Fruit fly (Drosophila melanogaster) whole organism, embryonic: ENCODE measurements around the gene Paf-AHalpha.

ENCODE experiments used
- B-H2 ChIP-seq: fragments of 200-800 bp; sonication (Bioruptor generic); optimal IDR thresholded peaks from 2 replicates; lab custom pipeline; 2018; ENCODE audit warnings: missing biosample characterization, mild to moderate bottlenecking, missing genetic modification characterization
- CG10543 ChIP-seq: fragments of 200-800 bp; sonication (Bioruptor generic); optimal IDR thresholded peaks from 3 replicates; lab custom pipeline; 2017; ENCODE audit warnings: missing biosample characterization, mild to moderate bottlenecking, missing genetic modification characterization, moderate library complexity
- CG10959 ChIP-seq: fragments of 200-800 bp; sonication (Bioruptor generic); IDR thresholded peaks from 2 replicates; pipeline ENCODE4 v1.3.6; 2022; ENCODE audit warnings: missing biosample characterization, missing genetic modification characterization
- CG11504 ChIP-seq: fragments of 200-800 bp; sonication (Bioruptor generic); optimal IDR thresholded peaks from 3 replicates; lab custom pipeline; 2019; ENCODE audit warnings: missing biosample characterization, mild to moderate bottlenecking, missing genetic modification characterization, moderate library complexity
- CG14860 ChIP-seq: fragments of 200-800 bp; sonication (Bioruptor generic); IDR thresholded peaks from 3 replicates; pipeline ENCODE4 v1.3.6; 2022; ENCODE audit warnings: missing biosample characterization, missing genetic modification characterization; ENCODE audit not compliant: partially characterized antibody
- CG15696 ChIP-seq: fragments of 200-800 bp; sonication (Bioruptor generic); optimal IDR thresholded peaks from 2 replicates; lab custom pipeline; 2019; ENCODE audit warnings: missing biosample characterization, mild to moderate bottlenecking, missing genetic modification characterization, moderate library complexity
- CG17328 ChIP-seq: fragments of 200-800 bp; sonication (Bioruptor generic); IDR thresholded peaks from 2 replicates; pipeline ENCODE4 v1.3.6; 2022; ENCODE audit warnings: missing biosample characterization, missing genetic modification characterization
- CG17612 ChIP-seq: fragments of 200-800 bp; sonication (Bioruptor generic); IDR thresholded peaks from 2 replicates; pipeline ENCODE4 v1.3.6; 2022; ENCODE audit warnings: missing biosample characterization, missing genetic modification characterization
- CG18011 ChIP-seq: fragments of 200-800 bp; sonication (Bioruptor generic); optimal IDR thresholded peaks from 2 replicates; lab custom pipeline; 2017; ENCODE audit warnings: missing biosample characterization, missing genetic modification characterization, mild to moderate bottlenecking, moderate library complexity, missing genotype
- CG2875 ChIP-seq: fragments of 200-800 bp; sonication (Bioruptor generic); optimal IDR thresholded peaks from 2 replicates; lab custom pipeline; 2017; ENCODE audit warnings: missing biosample characterization, mild to moderate bottlenecking, missing genetic modification characterization, missing genetic modification reagents
- CG32767 ChIP-seq: fragments of 200-800 bp; sonication (Bioruptor generic); IDR thresholded peaks from 2 replicates; pipeline ENCODE4 v1.3.6; 2022; ENCODE audit warnings: missing biosample characterization, missing genetic modification characterization
- CG3281 ChIP-seq: fragments of 200-800 bp; sonication (Bioruptor generic); optimal IDR thresholded peaks from 3 replicates; lab custom pipeline; 2017; ENCODE audit warnings: missing biosample characterization, mild to moderate bottlenecking, missing genetic modification characterization
- CG3838 ChIP-seq: fragments of 200-800 bp; sonication (Bioruptor generic); optimal IDR thresholded peaks from 3 replicates; lab custom pipeline; 2016; ENCODE audit warnings: missing biosample characterization, missing genetic modification characterization
- CG6765 ChIP-seq: fragments of 200-800 bp; sonication (Bioruptor generic); optimal IDR thresholded peaks from 3 replicates; lab custom pipeline; 2017; ENCODE audit warnings: missing biosample characterization, mild to moderate bottlenecking, missing genetic modification characterization
- CG6791 ChIP-seq: fragments of 200-800 bp; sonication (Bioruptor generic); IDR thresholded peaks from 3 replicates; pipeline ENCODE4 v1.3.6; 2022; ENCODE audit warnings: missing biosample characterization, missing genetic modification characterization; ENCODE audit not compliant: partially characterized antibody
- CG6854 ChIP-seq: fragments of 200-800 bp; sonication (Bioruptor generic); optimal IDR thresholded peaks from 3 replicates; lab custom pipeline; 2017; ENCODE audit warnings: missing biosample characterization, mild to moderate bottlenecking, missing genetic modification characterization
- CG7928 ChIP-seq: fragments of 200-800 bp; sonication (Bioruptor generic); optimal IDR thresholded peaks from 2 replicates; lab custom pipeline; 2017; ENCODE audit warnings: missing biosample characterization, mild to moderate bottlenecking, missing genetic modification characterization
- CG7987 ChIP-seq: fragments of 200-800 bp; sonication (Bioruptor generic); optimal IDR thresholded peaks from 2 replicates; lab custom pipeline; 2018; ENCODE audit warnings: missing biosample characterization, mild to moderate bottlenecking, missing genetic modification characterization, moderate library complexity
- Chrac-16 ChIP-seq: fragments of 200-800 bp; sonication (Bioruptor generic); optimal IDR thresholded peaks from 3 replicates; lab custom pipeline; 2016; ENCODE audit warnings: missing biosample characterization, missing genetic modification characterization
- CrebB ChIP-seq: fragments of 200-800 bp; sonication (Bioruptor generic); optimal IDR thresholded peaks from 3 replicates; lab custom pipeline; 2018; ENCODE audit warnings: missing biosample characterization, mild to moderate bottlenecking, missing genetic modification characterization
- Dad ChIP-seq: fragments of 200-800 bp; sonication (Bioruptor generic); optimal IDR thresholded peaks from 3 replicates; lab custom pipeline; 2016; ENCODE audit warnings: missing biosample characterization, missing genetic modification characterization
- Dek ChIP-seq: fragments of 200-800 bp; sonication (Bioruptor generic); optimal IDR thresholded peaks from 3 replicates; lab custom pipeline; 2019; ENCODE audit warnings: missing biosample characterization, mild to moderate bottlenecking, missing genetic modification characterization, moderate library complexity
- Fer1 ChIP-seq: fragments of 200-800 bp; sonication (Bioruptor generic); optimal IDR thresholded peaks from 2 replicates; lab custom pipeline; 2017; ENCODE audit warnings: missing biosample characterization, mild to moderate bottlenecking, missing genetic modification characterization
- Jarid2 ChIP-seq: fragments of 200-800 bp; sonication (Bioruptor generic); optimal IDR thresholded peaks from 3 replicates; lab custom pipeline; 2017; ENCODE audit warnings: mild to moderate bottlenecking, missing biosample characterization, missing genetic modification reagents, missing genetic modification characterization
- Kr ChIP-seq: fragments of 200-800 bp; sonication (Bioruptor generic); optimal IDR thresholded peaks from 2 replicates; lab custom pipeline; 2017; ENCODE audit warnings: missing biosample characterization, mild to moderate bottlenecking, missing genetic modification characterization
- NFAT ChIP-seq: fragments of 200-800 bp; sonication (Bioruptor generic); IDR thresholded peaks from 2 replicates; pipeline ENCODE4 v1.3.6; 2022; ENCODE audit warnings: missing biosample characterization, missing genetic modification characterization
- Nf-YA ChIP-seq: fragments of 200-800 bp; sonication (Bioruptor generic); IDR thresholded peaks from 2 replicates; pipeline ENCODE4 v1.3.6; 2022; ENCODE audit warnings: missing biosample characterization, missing genetic modification characterization
- Ptx1 ChIP-seq: fragments of 200-800 bp; sonication (Bioruptor generic); IDR thresholded peaks from 2 replicates; pipeline ENCODE4 v1.3.6; 2022; ENCODE audit warnings: missing biosample characterization, missing genetic modification characterization
- Sin3A ChIP-seq: fragments of >200 bp; optimal IDR thresholded peaks from 2 replicates; lab custom pipeline; 2018
- ap ChIP-seq: fragments of 200-800 bp; sonication (Bioruptor generic); IDR thresholded peaks from 2 replicates; pipeline ENCODE4 v1.3.6; 2022; ENCODE audit warnings: missing biosample characterization, missing genetic modification characterization
- ara ChIP-seq: fragments of 200-800 bp; sonication (Bioruptor generic); IDR thresholded peaks from 2 replicates; pipeline ENCODE4 v1.3.6; 2022; ENCODE audit warnings: missing biosample characterization, missing genetic modification characterization
- ase ChIP-seq: fragments of 200-800 bp; sonication (Bioruptor generic); IDR thresholded peaks from 3 replicates; pipeline ENCODE4 v1.3.6; 2022; ENCODE audit warnings: missing biosample characterization, missing genetic modification characterization
- az2 ChIP-seq: fragments of 200-800 bp; sonication (Bioruptor generic); optimal IDR thresholded peaks from 3 replicates; lab custom pipeline; 2016; ENCODE audit warnings: missing biosample characterization, missing genetic modification characterization
- bab2 ChIP-seq: fragments of 200-800 bp; sonication (Bioruptor generic); optimal IDR thresholded peaks from 2 replicates; lab custom pipeline; 2016; ENCODE audit warnings: missing biosample characterization, missing genetic modification characterization
- bbx ChIP-seq: fragments of 200-800 bp; sonication (Bioruptor generic); IDR thresholded peaks from 2 replicates; pipeline ENCODE4 v1.3.6; 2022; ENCODE audit warnings: missing biosample characterization, missing genetic modification characterization; ENCODE audit not compliant: partially characterized antibody
- bsh ChIP-seq, 2 experiments: fragments of 200-800 bp; sonication (Bioruptor generic); optimal IDR thresholded peaks; 2 replicates each; lab custom pipeline; 2017 to 2018; ENCODE audit warnings: mild to moderate bottlenecking in 2 of 2, missing biosample characterization in 2 of 2, missing genetic modification characterization in 2 of 2, moderate library complexity in 1 of 2
- ftz-f1 ChIP-seq: fragments of 200-800 bp; sonication (Bioruptor generic); optimal IDR thresholded peaks from 2 replicates; lab custom pipeline; 2016; ENCODE audit warnings: missing biosample characterization, missing genetic modification characterization
- gcm2 ChIP-seq: fragments of 200-800 bp; sonication (Bioruptor generic); optimal IDR thresholded peaks from 2 replicates; lab custom pipeline; 2016; ENCODE audit warnings: missing biosample characterization, missing genetic modification characterization
- hb ChIP-seq: fragments of 200-800 bp; sonication (Bioruptor generic); IDR thresholded peaks from 3 replicates; pipeline ENCODE4 v1.3.6; 2022; ENCODE audit warnings: missing biosample characterization, missing genetic modification characterization; ENCODE audit not compliant: partially characterized antibody
- ind ChIP-seq: fragments of 200-800 bp; sonication (Bioruptor generic); optimal IDR thresholded peaks from 3 replicates; lab custom pipeline; 2016; ENCODE audit warnings: missing biosample characterization, missing genetic modification characterization
- ken ChIP-seq: fragments of 200-800 bp; sonication (Bioruptor generic); IDR thresholded peaks from 3 replicates; pipeline ENCODE4 v1.3.6; 2022; ENCODE audit warnings: missing biosample characterization, missing genetic modification characterization
- lilli ChIP-seq: fragments of 200-800 bp; sonication (Bioruptor generic); optimal IDR thresholded peaks from 3 replicates; lab custom pipeline; 2016; ENCODE audit warnings: missing biosample characterization, missing genetic modification characterization
- lmd ChIP-seq: fragments of 200-800 bp; sonication (Bioruptor generic); IDR thresholded peaks from 2 replicates; pipeline ENCODE4 v1.3.6; 2022; ENCODE audit warnings: missing biosample characterization, missing genetic modification characterization
- lola ChIP-seq, 3 experiments: fragments of >200 bp in 2 of 3; fragments of 200-800 bp in 1 of 3; sonication (Bioruptor generic) in 1 of 3; optimal IDR thresholded peaks; 2 replicates each; lab custom pipeline; 2017 to 2019; ENCODE audit warnings: missing biosample characterization in 3 of 3, missing genetic modification characterization in 3 of 3, mild to moderate bottlenecking in 1 of 3, moderate library complexity in 1 of 3
- nau ChIP-seq: fragments of 200-800 bp; sonication (Bioruptor generic); optimal IDR thresholded peaks from 3 replicates; lab custom pipeline; 2017; ENCODE audit warnings: missing biosample characterization, mild to moderate bottlenecking, missing genetic modification characterization, missing genetic modification reagents
- peb ChIP-seq: fragments of 200-800 bp; sonication (Bioruptor generic); IDR thresholded peaks from 2 replicates; pipeline ENCODE4 v1.3.6; 2022; ENCODE audit warnings: missing biosample characterization, missing genetic modification characterization
- row ChIP-seq: fragments of 200-800 bp; sonication (Bioruptor generic); IDR thresholded peaks from 3 replicates; pipeline ENCODE4 v1.3.6; 2022; ENCODE audit warnings: missing biosample characterization, missing genetic modification characterization
- sug ChIP-seq: fragments of 200-800 bp; optimal IDR thresholded peaks from 2 replicates; lab custom pipeline; 2019; ENCODE audit warnings: missing biosample characterization, mild to moderate bottlenecking, missing genetic modification characterization, moderate library complexity
- tx ChIP-seq: fragments of 200-800 bp; sonication (Bioruptor generic); optimal IDR thresholded peaks from 2 replicates; lab custom pipeline; 2016; ENCODE audit warnings: missing biosample characterization, missing genetic modification characterization
- zen2 ChIP-seq: fragments of 200-800 bp; sonication (Bioruptor generic); IDR thresholded peaks from 3 replicates; pipeline ENCODE4 v1.3.6; 2022; ENCODE audit warnings: missing biosample characterization, missing genetic modification characterization; ENCODE audit not compliant: partially characterized antibody

The Paf-AHalpha gene

DNA sequence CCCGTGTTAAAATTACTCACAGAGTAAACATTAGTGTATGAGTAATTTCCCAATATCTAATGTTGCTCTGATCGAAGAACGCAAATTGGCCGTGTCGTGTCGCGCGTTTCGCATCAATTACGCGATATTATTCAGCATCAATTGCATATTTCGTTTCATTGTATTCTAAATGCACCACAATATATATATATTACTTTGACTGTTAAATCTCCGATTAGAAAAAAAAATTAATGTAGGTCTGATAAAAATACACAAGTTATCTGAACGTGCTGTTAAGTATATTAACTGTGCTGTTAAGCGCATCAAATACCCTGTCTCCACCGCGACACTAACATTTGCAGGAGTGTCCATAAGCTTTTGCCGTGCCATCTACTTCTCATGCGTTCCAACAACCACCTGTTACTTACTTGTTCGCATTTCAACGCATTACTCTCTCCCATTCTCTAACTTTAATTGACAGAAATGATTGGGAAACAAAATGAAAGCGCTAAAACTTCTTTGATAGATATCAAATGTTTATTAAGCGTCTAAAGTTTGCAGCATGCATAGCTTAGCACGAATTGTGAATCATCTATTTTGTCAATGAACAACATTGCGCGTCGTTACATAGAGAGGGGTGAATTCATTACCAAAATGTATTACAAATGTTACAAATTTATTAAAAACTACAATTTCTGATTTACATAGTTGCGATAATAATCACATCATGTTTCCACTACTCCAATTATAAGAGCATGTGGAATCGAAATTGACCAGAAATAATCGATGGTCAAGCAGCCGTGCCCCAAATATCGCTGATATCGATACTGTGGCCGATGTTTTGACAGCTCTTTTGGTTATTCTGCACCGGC lies 24.7 kb downstream of the Paf-AHalpha start, which contains the start of the genes Graf and mRpL3 (continued):
- TF ChIP-seq B-H2 (no peak), bbx (GFP tag; lab: Robert Waterston, UW) (peak; percentile 96), CG3281 (GFP tag; lab: Kevin White, UChicago) (no peak), CG17612 (GFP tag; lab: Robert Waterston, UW) (no peak), row (GFP tag; lab: Robert Waterston, UW) (peak; percentile 57), az2 (GFP tag; lab: Kevin White, UChicago) (no peak), Sin3A (peak; percentile 48), CG2875 (no peak), ken (GFP tag; lab: Robert Waterston, UW) (no peak), Nf-YA (no peak), CG6791 (GFP tag; lab: Robert Waterston, UW) (peak; percentile 94), peb (no peak), ara (GFP tag; lab: Robert Waterston, UW) (no peak), gcm2 (GFP tag; lab: Kevin White, UChicago) (no peak), nau (GFP tag; lab: Kevin White, UChicago) (no peak), lilli (GFP tag; lab: Kevin White, UChicago) (no peak), ftz-f1 (GFP tag; lab: Kevin White, UChicago) (no peak), CG17328 (GFP tag; lab: Robert Waterston, UW) (no peak), ap (GFP tag; lab: Robert Waterston, UW) (no peak), Ptx1 (GFP tag; lab: Robert Waterston, UW) (no peak), Dad (no peak), Fer1 (GFP tag; lab: Kevin White, UChicago) (no peak), Chrac-16 (GFP tag; lab: Kevin White, UChicago) (no peak), bab2 (no peak), CG18011 (GFP tag; lab: Kevin White, UChicago) (no peak), CG7928 (GFP tag; lab: Kevin White, UChicago) (no peak), Jarid2 (GFP tag; lab: Kevin White, UChicago) (no peak), bsh (GFP tag; optimal IDR thresholded peaks at IDR 0.05; lab: Kevin White, UChicago) (no peak), CG6854 (GFP tag; lab: Kevin White, UChicago) (no peak), CG6765 (no peak), lola (GFP tag; optimal IDR thresholded peaks at IDR 0.05; lab: Kevin White, UChicago) (peak in 1 of 3 experiments; percentile 85), tx (no peak), CrebB (tag; lab: Kevin White, UChicago) (no peak), ind (GFP tag; lab: Kevin White, UChicago) (no peak), hb (GFP tag; lab: Robert Waterston, UW) (peak; percentile 93), NFAT (no peak), zen2 (peak; percentile 88), sug (tag; lab: Kevin White, UChicago) (no peak), Kr (no peak), CG15696 (tag; lab: Kevin White, UChicago) (no peak), Dek (no peak), lmd (GFP tag; lab: Robert Waterston, UW) (no peak), CG7987 (GFP tag; lab: Kevin White, UChicago) (no peak), CG10543 (GFP tag; lab: Kevin White, UChicago) (no peak), ase (GFP tag; lab: Robert Waterston, UW) (no peak), CG3838 (no peak), CG10959 (no peak), CG14860 (GFP tag; lab: Robert Waterston, UW) (peak; percentile 90), CG11504 (tag; lab: Kevin White, UChicago) (no peak), CG32767 (GFP tag; lab: Robert Waterston, UW) (no peak)
